Worm (Caenorhabditis elegans): ENCODE data around the gene R02D5.9.

R02D5.9 gene

ce11 chrV:14463087-14463486 lies 47.8 kb downstream of the R02D5.9 start, which contains the start of gene F08H9.3 (continued):
- 0 out of 2 replicates have a peak, but pooled peaks have one; percentile 20 for TF ChIP-seq dmd-9 (GFP tag; IDR thresholded peaks at IDR 0.05)
- peak; percentile 24 for TF ChIP-seq mes-2 (tag; optimal IDR thresholded peaks at IDR 0.05; ENCODE audit: poor library complexity, severe bottlenecking)
- 0 out of 2 replicates have a peak, but pooled peaks have one; percentile 36 for TF ChIP-seq mdt-29 (GFP tag; IDR thresholded peaks at IDR 0.05)
- TF ChIP-seq nhr-48 (tag; optimal IDR thresholded peaks at IDR 0.05) = peak; percentile 46
- TF ChIP-seq madf-5 (GFP tag; IDR thresholded peaks at IDR 0.05) = 0 out of 4 replicates have a peak, but pooled peaks of 1 of the 2 experiments have one; percentile 18

- TF ChIP-seq daf-16 (GFP tag; optimal IDR thresholded peaks at IDR 0.05) (no peak), daf-16 (tag; optimal IDR thresholded peaks at IDR 0.05) (peak; percentile 58), aha-1 (tag) (peak; percentile 71), lir-3 (tag; optimal IDR thresholded peaks at IDR 0.05) (no peak), zfp-3 (GFP tag; conservative IDR thresholded peaks at IDR 0.05) (no peak)
These were observed 48.3 kb downstream of the R02D5.9 start for ce11 chrV:14462653-14463052.

ce11 chrV:14460615-14461102 lies 50.3 kb downstream of the R02D5.9 start, which contains the start of gene F08H9.2:
Gene F08H9.2 (plus strand): TSS chrV:14460665.
- TF ChIP-seq unc-62 (GFP tag; optimal IDR thresholded peaks at IDR 0.05 in 1 of 2) (peak in 1 of 2 experiments; percentile 56), unc-62 (tag; optimal IDR thresholded peaks at IDR 0.05) (no peak), ama-1 (optimal IDR thresholded peaks at IDR 0.05) (no peak), set-16 (GFP tag; IDR thresholded peaks at IDR 0.05) (peak; percentile 72)

- TF ChIP-seq snpc-1.2 (GFP tag; IDR thresholded peaks at IDR 0.05) = no peak
- no peak for TF ChIP-seq set-16 (GFP tag; IDR thresholded peaks at IDR 0.05)
- TF ChIP-seq aha-1 (tag) = no peak
- no peak for TF ChIP-seq lsy-2 (tag; optimal IDR thresholded peaks at IDR 0.05)
- no peak for TF ChIP-seq egl-27 (tag; optimal IDR thresholded peaks at IDR 0.05)
- TF ChIP-seq mes-2 (tag; optimal IDR thresholded peaks at IDR 0.05; ENCODE audit: poor library complexity, severe bottlenecking) = no peak
- no peak for TF ChIP-seq nhr-102 (tag; optimal IDR thresholded peaks at IDR 0.05)
- TF ChIP-seq lin-39 (tag; optimal IDR thresholded peaks at IDR 0.05) = no peak
- no peak for TF ChIP-seq attf-4 (tag; optimal IDR thresholded peaks at IDR 0.05)
- no peak for TF ChIP-seq daf-8 (GFP tag; IDR thresholded peaks at IDR 0.05)
- TF ChIP-seq hlh-30 (tag; optimal IDR thresholded peaks at IDR 0.05; ENCODE audit: insufficient read depth) = no peak
- TF ChIP-seq unc-130 (GFP tag; optimal IDR thresholded peaks at IDR 0.05) = no peak
- TF ChIP-seq nhr-28 (tag; optimal IDR thresholded peaks at IDR 0.05) = no peak
- no peak for TF ChIP-seq arid-1 (GFP tag; conservative IDR thresholded peaks at IDR 0.05)
These were observed 50.8 kb downstream of the R02D5.9 start for ce11 chrV:14460122-14460521.

All from whole organism, L4 larva.